Fruit fly (Drosophila melanogaster): ENCODE data around the gene Nsf2.

Nsf2 gene

DNA sequence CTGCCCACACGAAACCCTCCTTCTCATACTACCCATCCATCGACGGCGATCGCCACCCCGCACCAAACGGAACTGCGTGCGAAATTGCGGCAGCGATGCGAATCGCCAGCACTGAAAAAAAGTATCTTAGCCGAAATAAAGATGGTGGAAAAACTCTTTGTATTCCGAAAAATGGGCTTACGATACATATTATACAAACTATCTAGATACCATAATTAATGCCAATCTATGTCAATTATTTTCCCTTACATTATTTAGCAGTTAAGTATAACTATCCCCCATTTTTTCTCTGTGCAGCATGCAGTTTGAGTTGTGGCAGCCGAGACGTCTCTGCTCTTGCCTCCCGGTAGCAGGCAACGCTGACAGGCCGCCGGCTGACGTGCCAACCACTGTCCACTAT, 24.0 kb upstream of the Nsf2 start (continued):
- TF ChIP-seq OdsH (GFP tag; optimal IDR thresholded peaks at IDR 0.05), result peak; percentile 72
- TF ChIP-seq Hr4 (GFP tag; optimal IDR thresholded peaks at IDR 0.05), result peak; percentile 77
- TF ChIP-seq esn (GFP tag; optimal IDR thresholded peaks at IDR 0.05), result peak; percentile 76
- TF ChIP-seq Eip75B (GFP tag; optimal IDR thresholded peaks at IDR 0.05), result peak; percentile 61
- TF ChIP-seq fkh (GFP tag; optimal IDR thresholded peaks at IDR 0.05), result no peak
- peak; percentile 55 for TF ChIP-seq fd59A (GFP tag; optimal IDR thresholded peaks at IDR 0.05)
- TF ChIP-seq Blimp-1 (GFP tag; optimal IDR thresholded peaks at IDR 0.05), result no peak
- peak; percentile 95 for TF ChIP-seq Eip78C (GFP tag)

DNA sequence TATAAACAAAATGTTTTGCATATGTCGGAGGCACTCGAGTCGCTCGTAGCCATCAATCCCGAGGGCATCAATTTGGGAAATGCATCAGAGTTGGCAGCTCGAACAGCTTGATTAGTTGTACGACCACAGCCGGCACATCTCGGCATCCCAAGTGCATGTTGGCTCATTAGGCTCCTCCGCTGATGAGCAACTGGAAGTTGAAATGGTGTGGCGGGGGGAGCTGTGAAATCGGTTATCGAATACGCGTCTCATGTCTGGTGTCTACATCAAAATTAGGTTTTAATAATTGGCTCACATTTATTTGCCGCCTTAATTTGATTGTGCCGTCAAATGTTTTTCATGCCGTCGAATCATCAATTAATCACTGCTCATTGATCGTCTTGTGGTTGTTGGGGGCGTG, 21.5 kb upstream of the Nsf2 start:
- TF ChIP-seq CG15336 (GFP tag; IDR thresholded peaks at IDR 0.05), result no peak
- no peak for TF ChIP-seq CG11902 (GFP tag; optimal IDR thresholded peaks at IDR 0.05)
- no peak for TF ChIP-seq achi (GFP tag; optimal IDR thresholded peaks at IDR 0.05)
- no peak for TF ChIP-seq Hr4 (GFP tag; optimal IDR thresholded peaks at IDR 0.05)
- no peak for TF ChIP-seq lz (GFP tag; optimal IDR thresholded peaks at IDR 0.05)
- no peak for TF ChIP-seq CG1621 (tag; optimal IDR thresholded peaks at IDR 0.05)
- no peak for TF ChIP-seq CG6808 (GFP tag; optimal IDR thresholded peaks at IDR 0.05)
- no peak for TF ChIP-seq CG10631 (GFP tag; optimal IDR thresholded peaks at IDR 0.05)

DNA sequence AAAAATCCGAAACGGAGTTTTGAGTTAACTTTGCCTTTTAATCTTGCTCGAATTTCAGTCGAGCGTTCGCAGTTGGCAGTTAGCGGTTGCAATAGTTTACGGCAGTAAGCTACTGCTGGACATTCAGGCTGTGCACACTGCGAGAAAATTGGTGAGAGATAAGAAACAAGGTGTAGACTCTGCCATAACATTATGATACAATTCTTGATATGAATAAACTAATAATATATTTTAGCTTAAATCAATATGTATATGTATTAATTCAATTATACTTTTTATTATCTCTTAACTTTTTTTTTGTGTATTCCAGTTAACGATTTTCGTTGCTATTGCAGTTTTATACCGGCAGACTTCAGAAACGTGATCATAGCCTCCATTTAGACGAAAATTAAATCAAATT, 19.5 kb upstream of the Nsf2 start:
- TF ChIP-seq Smox (GFP tag; optimal IDR thresholded peaks at IDR 0.05), result peak; percentile 14
- peak; percentile 87 for TF ChIP-seq Eip78C (GFP tag)
- peak; percentile 53; the same call in 1 of the 2 replicates for TF ChIP-seq CG11294 (GFP tag; IDR thresholded peaks at IDR 0.05)
- peak; percentile 84 for TF ChIP-seq CG32006 (GFP tag; optimal IDR thresholded peaks at IDR 0.05)
- TF ChIP-seq CG34406 (GFP tag; optimal IDR thresholded peaks at IDR 0.05), result peak; percentile 44
- TF ChIP-seq CG8119 (GFP tag; IDR thresholded peaks at IDR 0.05), result peak; percentile 90
- TF ChIP-seq CG4318 (GFP tag; optimal IDR thresholded peaks at IDR 0.05), result peak; percentile 61
- no peak for TF ChIP-seq Eip75B (GFP tag; optimal IDR thresholded peaks at IDR 0.05)
- no peak for TF ChIP-seq CG1621 (tag; optimal IDR thresholded peaks at IDR 0.05)
- peak; percentile 49 for TF ChIP-seq Lpt (GFP tag; optimal IDR thresholded peaks at IDR 0.05)
- TF ChIP-seq achi (GFP tag; optimal IDR thresholded peaks at IDR 0.05), result peak; percentile 71
- TF ChIP-seq Hr38 (GFP tag; optimal IDR thresholded peaks at IDR 0.05), result no peak
- TF ChIP-seq net (GFP tag; optimal IDR thresholded peaks at IDR 0.05), result peak; percentile 63
- TF ChIP-seq fd85E (GFP tag; optimal IDR thresholded peaks at IDR 0.05), result no peak
- TF ChIP-seq CG16779 (tag; optimal IDR thresholded peaks at IDR 0.05), result no peak
- peak; percentile 91 for TF ChIP-seq CG15336 (GFP tag; IDR thresholded peaks at IDR 0.05)
- no peak for TF ChIP-seq fkh (GFP tag; optimal IDR thresholded peaks at IDR 0.05)
- TF ChIP-seq CG9139 (GFP tag; optimal IDR thresholded peaks at IDR 0.05), result no peak
- no peak for TF ChIP-seq Met (GFP tag; optimal IDR thresholded peaks at IDR 0.05)
- TF ChIP-seq acj6 (GFP tag; optimal IDR thresholded peaks at IDR 0.05), result peak; percentile 39
- TF ChIP-seq Hr39 (GFP tag; optimal IDR thresholded peaks at IDR 0.05), result no peak
- TF ChIP-seq lz (GFP tag; optimal IDR thresholded peaks at IDR 0.05), result no peak
- TF ChIP-seq Ets96B (tag; optimal IDR thresholded peaks at IDR 0.05), result peak; percentile 26
- TF ChIP-seq CG6808 (GFP tag; optimal IDR thresholded peaks at IDR 0.05), result peak; percentile 35
- TF ChIP-seq spab (GFP tag; optimal IDR thresholded peaks at IDR 0.05), result peak; percentile 8
- peak; percentile 24 for TF ChIP-seq CG6792 (GFP tag; optimal IDR thresholded peaks at IDR 0.05)
- peak; percentile 15 for TF ChIP-seq CG3032 (tag; optimal IDR thresholded peaks at IDR 0.05)
- peak in 1 of 2 experiments; percentile 62 for TF ChIP-seq salr (GFP tag; optimal IDR thresholded peaks at IDR 0.05)
- TF ChIP-seq ss (GFP tag; optimal IDR thresholded peaks at IDR 0.05), result peak in 1 of 2 experiments; percentile 17
- TF ChIP-seq Sox102F (GFP tag; optimal IDR thresholded peaks at IDR 0.05), result peak; percentile 4
- TF ChIP-seq topi (GFP tag; optimal IDR thresholded peaks at IDR 0.05), result no peak
- no peak for TF ChIP-seq esn (GFP tag; optimal IDR thresholded peaks at IDR 0.05)
- peak; percentile 78 for TF ChIP-seq CG6163 (GFP tag; IDR thresholded peaks at IDR 0.05)
- no peak for TF ChIP-seq cyc (GFP tag; optimal IDR thresholded peaks at IDR 0.05)
- TF ChIP-seq vri (GFP tag; optimal IDR thresholded peaks at IDR 0.05), result no peak
- TF ChIP-seq Sox15 (GFP tag; optimal IDR thresholded peaks at IDR 0.05), result no peak
- no peak for TF ChIP-seq Ets21C (GFP tag; optimal IDR thresholded peaks at IDR 0.05)
- peak; percentile 49 for TF ChIP-seq CG8632 (GFP tag; optimal IDR thresholded peaks at IDR 0.05)
- TF ChIP-seq CG8319 (GFP tag; optimal IDR thresholded peaks at IDR 0.05), result no peak
- peak; percentile 51 for TF ChIP-seq CG10631 (GFP tag; optimal IDR thresholded peaks at IDR 0.05)
- TF ChIP-seq Blimp-1 (GFP tag; optimal IDR thresholded peaks at IDR 0.05), result no peak
- TF ChIP-seq CG10669 (GFP tag; optimal IDR thresholded peaks at IDR 0.05), result peak; percentile 41
- TF ChIP-seq fd59A (GFP tag; optimal IDR thresholded peaks at IDR 0.05), result no peak
- TF ChIP-seq Gug (GFP tag; IDR thresholded peaks at IDR 0.05), result peak; percentile 70

All from whole organism, prepupa.